Fruit fly (Drosophila melanogaster): ENCODE data around the gene CG8677.
A peak's percentile ranks its signal among the peaks of the same experiment; 100 is the strongest.

The CG8677 gene

dm6 chr2L:21263470-21264146, 42.5 kb downstream of the CG8677 start (continued):
- peak; percentile 35 for TF ChIP-seq CG34406 (GFP tag; optimal IDR thresholded peaks at IDR 0.05)
- no peak for TF ChIP-seq Sox15 (GFP tag; optimal IDR thresholded peaks at IDR 0.05)
- TF ChIP-seq fkh (GFP tag; optimal IDR thresholded peaks at IDR 0.05) = peak; percentile 60
- peak; percentile 21 for TF ChIP-seq CG31627 (GFP tag; optimal IDR thresholded peaks at IDR 0.05)
- peak; percentile 20 for TF ChIP-seq Smox (GFP tag; optimal IDR thresholded peaks at IDR 0.05)
- TF ChIP-seq dsx (GFP tag; optimal IDR thresholded peaks at IDR 0.05; ENCODE audit: poor library complexity, severe bottlenecking) = no peak
- no peak for TF ChIP-seq CG6163 (GFP tag; IDR thresholded peaks at IDR 0.05)
- peak; percentile 40 for TF ChIP-seq CG6792 (GFP tag; optimal IDR thresholded peaks at IDR 0.05)
- peak; percentile 28 for TF ChIP-seq vri (GFP tag; optimal IDR thresholded peaks at IDR 0.05)
- peak; percentile 52 for TF ChIP-seq esn (GFP tag; optimal IDR thresholded peaks at IDR 0.05)
- TF ChIP-seq eg (GFP tag; IDR thresholded peaks at IDR 0.05) = no peak
- no peak for TF ChIP-seq CG9139 (GFP tag; optimal IDR thresholded peaks at IDR 0.05)
- TF ChIP-seq Eip93F (GFP tag; optimal IDR thresholded peaks at IDR 0.05) = no peak
- peak; percentile 21 for TF ChIP-seq Sox14 (GFP tag; optimal IDR thresholded peaks at IDR 0.05)
- no peak; the same call in 2 of the 3 replicates for TF ChIP-seq CG8119 (GFP tag; IDR thresholded peaks at IDR 0.05)
- peak; percentile 23 for TF ChIP-seq CG3032 (tag; optimal IDR thresholded peaks at IDR 0.05)
- TF ChIP-seq Blimp-1 (GFP tag; optimal IDR thresholded peaks at IDR 0.05) = no peak
- peak; percentile 51 for TF ChIP-seq OdsH (GFP tag; optimal IDR thresholded peaks at IDR 0.05)
- TF ChIP-seq Sox102F (GFP tag; optimal IDR thresholded peaks at IDR 0.05) = peak; percentile 56
- TF ChIP-seq Hr39 (GFP tag; optimal IDR thresholded peaks at IDR 0.05) = no peak

DNA sequence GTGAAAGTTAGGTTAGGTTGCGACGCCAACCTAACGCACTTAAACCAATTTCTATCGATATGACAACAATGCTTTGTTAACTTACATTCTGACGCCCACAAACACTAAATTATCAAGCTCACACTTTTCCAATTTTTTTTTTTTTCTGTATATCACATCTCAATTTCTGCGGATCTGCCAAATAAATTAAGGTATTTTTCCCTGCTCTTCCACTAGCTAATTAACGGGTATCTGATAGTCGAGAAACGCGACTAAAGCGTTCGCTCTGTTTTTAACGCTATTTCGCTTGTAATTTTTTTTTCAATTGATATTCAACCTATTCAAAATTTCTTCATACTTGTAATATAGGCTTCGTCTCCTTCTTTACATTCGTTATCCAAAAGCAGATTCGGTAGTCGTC, 45.2 kb downstream of the CG8677 start:
- TF ChIP-seq cyc (GFP tag; optimal IDR thresholded peaks at IDR 0.05) = no peak
- no peak for TF ChIP-seq lz (GFP tag; optimal IDR thresholded peaks at IDR 0.05)
- TF ChIP-seq CG6808 (GFP tag; optimal IDR thresholded peaks at IDR 0.05) = no peak
- TF ChIP-seq CG8119 (GFP tag; IDR thresholded peaks at IDR 0.05) = no peak
- TF ChIP-seq CG3032 (tag; optimal IDR thresholded peaks at IDR 0.05) = no peak
- no peak for TF ChIP-seq spab (GFP tag; optimal IDR thresholded peaks at IDR 0.05)

DNA sequence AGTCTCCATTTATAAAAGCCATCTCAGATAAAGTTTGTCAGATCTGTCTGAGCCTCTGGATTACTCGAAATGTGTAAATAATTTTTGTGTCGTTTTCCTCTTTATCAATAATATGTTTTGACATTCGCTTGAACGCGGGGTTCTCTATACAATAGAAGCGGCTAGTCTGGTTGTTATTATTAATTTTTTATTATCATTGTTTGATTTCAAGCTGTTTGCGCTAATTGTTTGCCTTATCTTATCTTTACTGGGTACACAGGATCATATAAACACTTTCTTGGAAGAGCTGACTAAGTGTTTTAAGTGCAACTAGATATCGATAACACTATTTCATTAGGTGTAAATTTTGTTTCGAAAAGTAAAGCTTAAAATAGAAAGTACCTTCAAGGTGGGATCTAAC, 47.0 kb downstream of the CG8677 start:
- TF ChIP-seq pdm3 (GFP tag; optimal IDR thresholded peaks at IDR 0.05) (no peak), OdsH (GFP tag; optimal IDR thresholded peaks at IDR 0.05) (no peak), spab (GFP tag; optimal IDR thresholded peaks at IDR 0.05) (no peak), CG8632 (GFP tag; optimal IDR thresholded peaks at IDR 0.05) (no peak), CG16779 (tag; optimal IDR thresholded peaks at IDR 0.05) (no peak), CG10631 (GFP tag; optimal IDR thresholded peaks at IDR 0.05) (no peak), fd59A (GFP tag; optimal IDR thresholded peaks at IDR 0.05) (no peak)

Measured in whole organism, prepupa.